Fruit fly (Drosophila melanogaster) whole organism, embryonic: ENCODE data around the gene Ptth.

ENCODE experiments used
- CG11504 ChIP-seq: fragments of 200-800 bp; sonication (Bioruptor generic); optimal IDR thresholded peaks from 3 replicates; lab custom pipeline; 2019; ENCODE audit warnings: missing biosample characterization, mild to moderate bottlenecking, missing genetic modification characterization, moderate library complexity
- CG13424 ChIP-seq: fragments of 200-800 bp; sonication (Bioruptor generic); optimal IDR thresholded peaks from 2 replicates; lab custom pipeline; 2019; ENCODE audit warnings: missing biosample characterization, mild to moderate bottlenecking, missing genetic modification characterization, moderate library complexity
- CG15011 ChIP-seq: fragments of 200-800 bp; sonication (Bioruptor generic); optimal IDR thresholded peaks from 3 replicates; lab custom pipeline; 2018; ENCODE audit warnings: missing biosample characterization, mild to moderate bottlenecking, missing genetic modification characterization
- CG15696 ChIP-seq: fragments of 200-800 bp; sonication (Bioruptor generic); optimal IDR thresholded peaks from 2 replicates; lab custom pipeline; 2019; ENCODE audit warnings: missing biosample characterization, mild to moderate bottlenecking, missing genetic modification characterization, moderate library complexity
- CG17568 ChIP-seq: fragments of 200-800 bp; sonication (Bioruptor generic); optimal IDR thresholded peaks from 2 replicates; lab custom pipeline; 2018; ENCODE audit warnings: missing biosample characterization, mild to moderate bottlenecking, missing genetic modification characterization, moderate library complexity
- CG18262 ChIP-seq: fragments of 200-800 bp; optimal IDR thresholded peaks from 3 replicates; lab custom pipeline; 2019; ENCODE audit warnings: missing biosample characterization, mild to moderate bottlenecking, missing genetic modification characterization, moderate library complexity
- CG18599 ChIP-seq: fragments of 200-800 bp; sonication (Bioruptor generic); optimal IDR thresholded peaks from 3 replicates; lab custom pipeline; 2017; ENCODE audit warnings: missing biosample characterization, missing genetic modification characterization, mild to moderate bottlenecking, moderate library complexity, missing genetic modification reagents
- CG2678 ChIP-seq: fragments of 200-800 bp; sonication (Bioruptor generic); optimal IDR thresholded peaks from 3 replicates; lab custom pipeline; 2019; ENCODE audit warnings: missing biosample characterization, mild to moderate bottlenecking, missing genetic modification characterization, moderate library complexity
- CG33213 ChIP-seq: fragments of 200-800 bp; sonication (Bioruptor generic); optimal IDR thresholded peaks from 3 replicates; lab custom pipeline; 2016; ENCODE audit warnings: missing biosample characterization, missing genetic modification characterization
- CG3847 ChIP-seq: fragments of 200-800 bp; sonication (Bioruptor generic); IDR thresholded peaks from 2 replicates; pipeline ENCODE4 v1.3.6; 2022; ENCODE audit warnings: missing biosample characterization, missing genetic modification characterization
- CG4404 ChIP-seq: fragments of 200-800 bp; sonication (Bioruptor generic); IDR thresholded peaks from 2 replicates; pipeline ENCODE4 v1.3.6; 2022; ENCODE audit warnings: missing biosample characterization, missing genetic modification characterization
- CG4617 ChIP-seq: fragments of 200-800 bp; sonication (Bioruptor generic); optimal IDR thresholded peaks from 3 replicates; lab custom pipeline; 2016; ENCODE audit warnings: missing biosample characterization, missing genetic modification characterization, borderline replicate concordance
- CG4820 ChIP-seq: fragments of 200-800 bp; sonication (Bioruptor generic); optimal IDR thresholded peaks from 3 replicates; lab custom pipeline; 2016; ENCODE audit warnings: missing biosample characterization, missing genetic modification characterization
- CG6254 ChIP-seq: fragments of 200-800 bp; sonication (Bioruptor generic); optimal IDR thresholded peaks from 3 replicates; lab custom pipeline; 2017; ENCODE audit warnings: mild to moderate bottlenecking, missing biosample characterization, missing genetic modification reagents, missing genetic modification characterization
- CG7372 ChIP-seq: fragments of 200-800 bp; sonication (Bioruptor generic); IDR thresholded peaks from 2 replicates; pipeline ENCODE4 v1.3.6; 2022; ENCODE audit warnings: missing biosample characterization, missing genetic modification characterization
- CG7963 ChIP-seq: fragments of 200-800 bp; sonication (Bioruptor generic); IDR thresholded peaks from 3 replicates; pipeline ENCODE4 v1.3.6; 2022; ENCODE audit warnings: missing biosample characterization, missing genetic modification characterization; ENCODE audit not compliant: partially characterized antibody
- CG9437 ChIP-seq: fragments of 200-800 bp; sonication (Bioruptor generic); optimal IDR thresholded peaks from 2 replicates; lab custom pipeline; 2018; ENCODE audit warnings: missing biosample characterization, mild to moderate bottlenecking, missing genetic modification characterization
- D ChIP-seq, 2 experiments: fragments of 200-800 bp in 1 of 2; fragments of >200 bp in 1 of 2; sonication (Bioruptor generic) in 1 of 2; optimal IDR thresholded peaks; 2 replicates in 1 of 2; 3 replicates in 1 of 2; lab custom pipeline; 2017; ENCODE audit warnings: mild to moderate bottlenecking in 1 of 2, missing biosample characterization in 1 of 2, missing genetic modification characterization in 1 of 2, missing genetic modification reagents in 1 of 2
- Dad ChIP-seq: fragments of 200-800 bp; sonication (Bioruptor generic); optimal IDR thresholded peaks from 3 replicates; lab custom pipeline; 2016; ENCODE audit warnings: missing biosample characterization, missing genetic modification characterization
- Doc2 ChIP-seq: fragments of 200-800 bp; sonication (Bioruptor generic); IDR thresholded peaks from 2 replicates; pipeline ENCODE4 v1.3.6; 2022; ENCODE audit warnings: missing biosample characterization, missing genetic modification characterization
- Dp ChIP-seq: fragments of 200-800 bp; sonication (Bioruptor generic); optimal IDR thresholded peaks from 2 replicates; lab custom pipeline; 2018; ENCODE audit warnings: missing biosample characterization, mild to moderate bottlenecking, missing genetic modification characterization, moderate library complexity
- Gsc ChIP-seq: fragments of 200-800 bp; sonication (Bioruptor generic); IDR thresholded peaks from 2 replicates; pipeline ENCODE4 v1.3.6; 2022; ENCODE audit warnings: missing biosample characterization, missing genetic modification characterization
- HLH4C ChIP-seq: fragments of 200-800 bp; sonication (Bioruptor generic); IDR thresholded peaks from 3 replicates; pipeline ENCODE4 v1.3.6; 2022; ENCODE audit warnings: missing biosample characterization, missing genetic modification characterization; ENCODE audit not compliant: partially characterized antibody
- Jarid2 ChIP-seq: fragments of 200-800 bp; sonication (Bioruptor generic); optimal IDR thresholded peaks from 3 replicates; lab custom pipeline; 2017; ENCODE audit warnings: mild to moderate bottlenecking, missing biosample characterization, missing genetic modification reagents, missing genetic modification characterization
- MESR4 ChIP-seq: fragments of 200-800 bp; sonication (Bioruptor generic); optimal IDR thresholded peaks from 2 replicates; lab custom pipeline; 2018; ENCODE audit warnings: missing biosample characterization, mild to moderate bottlenecking, missing genetic modification characterization, moderate library complexity
- Med ChIP-seq: fragments of 200-800 bp; sonication (Bioruptor generic); peaks from one replicate; lab custom pipeline; 2016; ENCODE audit warnings: missing biosample characterization, missing genetic modification characterization, mild to moderate bottlenecking, inconsistent platforms, moderate library complexity
- PHDP ChIP-seq: fragments of 200-800 bp; sonication (Bioruptor generic); optimal IDR thresholded peaks from 3 replicates; lab custom pipeline; 2018; ENCODE audit warnings: missing biosample characterization, mild to moderate bottlenecking, missing genetic modification characterization, moderate library complexity
- Poxn ChIP-seq: fragments of 200-800 bp; sonication (Bioruptor generic); IDR thresholded peaks from 2 replicates; pipeline ENCODE4 v1.3.6; 2022; ENCODE audit warnings: missing biosample characterization, missing genetic modification characterization
- Usf ChIP-seq: fragments of 200-800 bp; sonication (Bioruptor generic); optimal IDR thresholded peaks from 2 replicates; lab custom pipeline; 2017; ENCODE audit warnings: missing genotype, missing biosample characterization, missing genetic modification characterization
- Xbp1 ChIP-seq: fragments of 200-800 bp; sonication (Bioruptor generic); optimal IDR thresholded peaks from 3 replicates; lab custom pipeline; 2016; ENCODE audit warnings: missing biosample characterization, mild to moderate bottlenecking, missing genetic modification characterization
- ap ChIP-seq: fragments of 200-800 bp; sonication (Bioruptor generic); IDR thresholded peaks from 2 replicates; pipeline ENCODE4 v1.3.6; 2022; ENCODE audit warnings: missing biosample characterization, missing genetic modification characterization
- ato ChIP-seq: fragments of 200-800 bp; sonication (Bioruptor generic); IDR thresholded peaks from 2 replicates; pipeline ENCODE4 v1.3.6; 2022; ENCODE audit warnings: missing biosample characterization, missing genetic modification characterization; ENCODE audit not compliant: partially characterized antibody
- chinmo ChIP-seq: fragments of 200-800 bp; sonication (Bioruptor generic); IDR thresholded peaks from 4 replicates; pipeline ENCODE4 v1.3.6; 2022; ENCODE audit warnings: missing biosample characterization, missing genetic modification characterization; ENCODE audit not compliant: partially characterized antibody
- dpn ChIP-seq, 2 experiments: fragments of 200-800 bp; sonication (Bioruptor generic); optimal IDR thresholded peaks; 3 replicates each; lab custom pipeline; 2016; ENCODE audit warnings: missing biosample characterization in 2 of 2, missing genetic modification characterization in 2 of 2
- gce ChIP-seq: fragments of 200-800 bp; sonication (Bioruptor generic); IDR thresholded peaks from 3 replicates; pipeline ENCODE4 v1.3.6; 2022; ENCODE audit warnings: missing biosample characterization, missing genetic modification characterization
- gcm2 ChIP-seq: fragments of 200-800 bp; sonication (Bioruptor generic); optimal IDR thresholded peaks from 2 replicates; lab custom pipeline; 2016; ENCODE audit warnings: missing biosample characterization, missing genetic modification characterization
- grau ChIP-seq: fragments of 200-800 bp; optimal IDR thresholded peaks from 3 replicates; lab custom pipeline; 2019; ENCODE audit warnings: missing biosample characterization, mild to moderate bottlenecking, missing genetic modification characterization, moderate library complexity
- gsb-n ChIP-seq: fragments of 200-800 bp; sonication (Bioruptor generic); optimal IDR thresholded peaks from 3 replicates; lab custom pipeline; 2018; ENCODE audit warnings: missing biosample characterization, mild to moderate bottlenecking, missing genetic modification characterization
- hb ChIP-seq: fragments of 200-800 bp; sonication (Bioruptor generic); IDR thresholded peaks from 3 replicates; pipeline ENCODE4 v1.3.6; 2022; ENCODE audit warnings: missing biosample characterization, missing genetic modification characterization; ENCODE audit not compliant: partially characterized antibody
- hkb ChIP-seq, 2 experiments: fragments of 200-800 bp in 1 of 2; fragments of >200 bp in 1 of 2; sonication (Bioruptor generic) in 1 of 2; IDR thresholded peaks in 1 of 2; optimal IDR thresholded peaks in 1 of 2; 2 replicates each; pipeline versions ENCODE4 v1.3.6 to Lab custom; 2017 to 2022; ENCODE audit warnings: missing biosample characterization in 1 of 2, missing genetic modification characterization in 1 of 2
- jigr1 ChIP-seq: fragments of 200-800 bp; sonication (Bioruptor generic); IDR thresholded peaks from 3 replicates; pipeline ENCODE4 v1.3.6; 2022; ENCODE audit warnings: missing biosample characterization, missing genetic modification characterization
- jing ChIP-seq: fragments of 200-800 bp; sonication (Bioruptor generic); optimal IDR thresholded peaks from 2 replicates; lab custom pipeline; 2018; ENCODE audit warnings: missing biosample characterization, mild to moderate bottlenecking, missing genetic modification characterization
- ken ChIP-seq: fragments of 200-800 bp; sonication (Bioruptor generic); IDR thresholded peaks from 3 replicates; pipeline ENCODE4 v1.3.6; 2022; ENCODE audit warnings: missing biosample characterization, missing genetic modification characterization
- lola ChIP-seq, 3 experiments: fragments of >200 bp in 2 of 3; fragments of 200-800 bp in 1 of 3; sonication (Bioruptor generic) in 1 of 3; optimal IDR thresholded peaks; 2 replicates each; lab custom pipeline; 2017 to 2019; ENCODE audit warnings: missing biosample characterization in 3 of 3, missing genetic modification characterization in 3 of 3, mild to moderate bottlenecking in 1 of 3, moderate library complexity in 1 of 3
- nom ChIP-seq: fragments of 200-800 bp; sonication (Bioruptor generic); optimal IDR thresholded peaks from 2 replicates; lab custom pipeline; 2017; ENCODE audit warnings: missing biosample characterization, missing genetic modification characterization, mild to moderate bottlenecking, moderate library complexity, missing genetic modification reagents
- sd ChIP-seq: fragments of 200-800 bp; sonication (Bioruptor generic); optimal IDR thresholded peaks from 3 replicates; lab custom pipeline; 2018; ENCODE audit warnings: missing biosample characterization, mild to moderate bottlenecking, missing genetic modification characterization, moderate library complexity
- stc ChIP-seq: fragments of 200-800 bp; sonication (Bioruptor generic); IDR thresholded peaks from 2 replicates; pipeline ENCODE4 v1.3.6; 2022; ENCODE audit warnings: missing biosample characterization, missing genetic modification characterization
- vvl ChIP-seq: fragments of 200-800 bp; sonication (Bioruptor generic); IDR thresholded peaks from 2 replicates; pipeline ENCODE4 v1.3.6; 2022; ENCODE audit warnings: missing biosample characterization, missing genetic modification characterization
- zf30C ChIP-seq: fragments of 200-800 bp; sonication (Bioruptor generic); optimal IDR thresholded peaks from 3 replicates; lab custom pipeline; 2018; ENCODE audit warnings: missing biosample characterization, mild to moderate bottlenecking, missing genetic modification characterization

The Ptth gene

dm6 chr2L:606165-606564 lies 29.5 kb upstream of the Ptth start (continued):
- TF ChIP-seq Med (GFP tag; lab: Kevin White, UChicago) (no peak), ken (0 out of 3 replicates have a peak, but pooled peaks have one; percentile 48), CG9437 (GFP tag; lab: Kevin White, UChicago) (no peak), gce (no peak), ato (GFP tag; lab: Robert Waterston, UW) (no peak), gsb-n (tag; lab: Kevin White, UChicago) (peak; percentile 35), lola (GFP tag; optimal IDR thresholded peaks at IDR 0.05; lab: Kevin White, UChicago) (peak in 1 of 3 experiments; percentile 56), CG18599 (GFP tag; lab: Kevin White, UChicago) (no peak), nom (GFP tag; lab: Kevin White, UChicago) (peak; percentile 21), Usf (GFP tag; lab: Kevin White, UChicago) (no peak), PHDP (no peak), hkb (optimal IDR thresholded peaks at IDR 0.05; lab: Kevin White, UChicago) (no peak), hkb (GFP tag; IDR thresholded peaks at IDR 0.05; lab: Robert Waterston, UW) (no peak; the same call in 1 of the 2 replicates), CG17568 (GFP tag; lab: Kevin White, UChicago) (no peak), chinmo (GFP tag; lab: Robert Waterston, UW) (no peak), zf30C (GFP tag; lab: Kevin White, UChicago) (no peak), Xbp1 (GFP tag; lab: Kevin White, UChicago) (peak; percentile 34), Dad (GFP tag; lab: Kevin White, UChicago) (no peak), stc (GFP tag; lab: Robert Waterston, UW) (no peak), CG4820 (peak; percentile 5), Gsc (GFP tag; lab: Robert Waterston, UW) (peak; percentile 41), CG15011 (GFP tag; lab: Kevin White, UChicago) (no peak), D (optimal IDR thresholded peaks at IDR 0.05; lab: Kevin White, UChicago) (no peak), D (GFP tag; optimal IDR thresholded peaks at IDR 0.05; lab: Kevin White, UChicago) (peak; percentile 9), CG7372 (GFP tag; lab: Robert Waterston, UW) (no peak), sd (tag; lab: Kevin White, UChicago) (no peak), jing (GFP tag; lab: Kevin White, UChicago) (no peak), CG3847 (GFP tag; lab: Robert Waterston, UW) (peak; percentile 16; the same call in 1 of the 2 replicates), CG15696 (tag; lab: Kevin White, UChicago) (peak; percentile 70), CG4404 (GFP tag; lab: Robert Waterston, UW) (peak; percentile 76), grau (tag; lab: Kevin White, UChicago) (no peak), Jarid2 (no peak), CG33213 (GFP tag; lab: Kevin White, UChicago) (no peak), ap (no peak), jigr1 (GFP tag; lab: Robert Waterston, UW) (no peak), dpn (GFP tag; optimal IDR thresholded peaks at IDR 0.05; lab: Kevin White, UChicago) (peak in 1 of 2 experiments; percentile 29), HLH4C (GFP tag; lab: Robert Waterston, UW) (no peak), Doc2 (GFP tag; lab: Robert Waterston, UW) (no peak), CG18262 (tag; lab: Kevin White, UChicago) (peak; percentile 60), CG6254 (no peak), CG7963 (GFP tag; lab: Robert Waterston, UW) (no peak), CG11504 (tag; lab: Kevin White, UChicago) (peak; percentile 89), vvl (GFP tag; lab: Robert Waterston, UW) (peak; percentile 27; the same call in 1 of the 2 replicates), CG4617 (GFP tag; lab: Kevin White, UChicago) (no peak), gcm2 (GFP tag; lab: Kevin White, UChicago) (no peak), Poxn (GFP tag; lab: Robert Waterston, UW) (no peak), hb (no peak), Dp (no peak), MESR4 (GFP tag; lab: Kevin White, UChicago) (no peak), CG13424 (no peak), CG2678 (no peak)
